Fruit fly (Drosophila melanogaster): Measurements from ENCODE around the gene pcx.

Gene pcx

dm6 chrX:2286985-2287384 is 61.9 kb downstream of the pcx start:
- peak; percentile 16; the same call in 1 of the 2 replicates for TF ChIP-seq Drgx (GFP tag; IDR thresholded peaks at IDR 0.05)
- TF ChIP-seq ara (GFP tag; IDR thresholded peaks at IDR 0.05) = no peak
- peak in 1 of 2 experiments; percentile 18 for TF ChIP-seq bsh (GFP tag; optimal IDR thresholded peaks at IDR 0.05)
- peak; percentile 15 for TF ChIP-seq cg (GFP tag; optimal IDR thresholded peaks at IDR 0.05)
- TF ChIP-seq nom (GFP tag; optimal IDR thresholded peaks at IDR 0.05) = peak; percentile 13
- no peak for TF ChIP-seq Jarid2 (GFP tag; optimal IDR thresholded peaks at IDR 0.05)
- no peak for TF ChIP-seq Sry-δ (GFP tag; optimal IDR thresholded peaks at IDR 0.05)
- no peak for TF ChIP-seq NFAT (GFP tag; IDR thresholded peaks at IDR 0.05)
- no peak for TF ChIP-seq hth (optimal IDR thresholded peaks at IDR 0.05)
- no peak for TF ChIP-seq lmd (GFP tag; IDR thresholded peaks at IDR 0.05)
- TF ChIP-seq chinmo (GFP tag; IDR thresholded peaks at IDR 0.05; ENCODE audit: partially characterized antibody) = peak; percentile 75; the same call in 1 of the 4 replicates
- peak; percentile 76 for TF ChIP-seq crol (GFP tag; IDR thresholded peaks at IDR 0.05)
- peak in 1 of 2 experiments; percentile 51 for TF ChIP-seq Pdp1 (GFP tag; optimal IDR thresholded peaks at IDR 0.05)
- TF ChIP-seq CG14710 (tag; optimal IDR thresholded peaks at IDR 0.05) = no peak
- 0 out of 3 replicates have a peak, but pooled peaks have one; percentile 8 for TF ChIP-seq zfh1 (GFP tag; IDR thresholded peaks at IDR 0.05)
- TF ChIP-seq caup (GFP tag; optimal IDR thresholded peaks at IDR 0.05; ENCODE audit: severe bottlenecking) = no peak
- no peak for TF ChIP-seq CG9727 (GFP tag; optimal IDR thresholded peaks at IDR 0.05)
- no peak for TF ChIP-seq CG9817 (tag; optimal IDR thresholded peaks at IDR 0.05)
